Worm (Caenorhabditis elegans): ENCODE data around the gene C04C3.14.

Gene C04C3.14

ce11 chrIV:3384593-3384992, 11.1 kb upstream of the C04C3.14 start (continued):
- TF ChIP-seq C34B4.2 (tag; optimal IDR thresholded peaks at IDR 0.05), result no peak
- TF ChIP-seq ceh-63 (GFP tag; optimal IDR thresholded peaks at IDR 0.05), result no peak
- TF ChIP-seq efl-3 (GFP tag; optimal IDR thresholded peaks at IDR 0.05), result no peak
- no peak for TF ChIP-seq ceh-90 (tag; optimal IDR thresholded peaks at IDR 0.05)
- peak in 1 of 2 experiments; percentile 83 for TF ChIP-seq ztf-11 (tag; optimal IDR thresholded peaks at IDR 0.05)
- no peak for TF ChIP-seq vab-15 (tag; optimal IDR thresholded peaks at IDR 0.05)
- TF ChIP-seq hpl-2 (GFP tag; optimal IDR thresholded peaks at IDR 0.05), result peak; percentile 65
- TF ChIP-seq skn-1 (tag; optimal IDR thresholded peaks at IDR 0.05), result peak; percentile 83
- peak; percentile 86 to 89 for TF ChIP-seq lin-35 (GFP tag; optimal IDR thresholded peaks at IDR 0.05)
- peak in 2 of 6 experiments; percentile 48 to 57 for TF ChIP-seq elt-3 (tag; optimal IDR thresholded peaks at IDR 0.05)
- no peak for TF ChIP-seq ama-1 (optimal IDR thresholded peaks at IDR 0.05)
- peak; percentile 74 for TF ChIP-seq zip-4 (GFP tag; optimal IDR thresholded peaks at IDR 0.05)
- peak; percentile 78 for TF ChIP-seq nhr-77 (tag; optimal IDR thresholded peaks at IDR 0.05)
- TF ChIP-seq unc-86 (tag; optimal IDR thresholded peaks at IDR 0.05), result peak; percentile 97
- peak; percentile 67 for TF ChIP-seq lin-15B (tag; optimal IDR thresholded peaks at IDR 0.05)
- TF ChIP-seq nhr-28 (tag; optimal IDR thresholded peaks at IDR 0.05), result no peak
- peak; percentile 86 for TF ChIP-seq egl-13 (tag; optimal IDR thresholded peaks at IDR 0.05)
- TF ChIP-seq nhr-90 (tag; optimal IDR thresholded peaks at IDR 0.05; ENCODE audit: poor library complexity), result peak; percentile 89
- TF ChIP-seq egl-27 (tag; optimal IDR thresholded peaks at IDR 0.05), result peak in 1 of 2 experiments; percentile 55
- no peak for TF ChIP-seq hlh-17 (GFP tag; optimal IDR thresholded peaks at IDR 0.05; ENCODE audit: borderline replicate concordance)
- TF ChIP-seq nhr-84 (tag; optimal IDR thresholded peaks at IDR 0.05), result no peak
- TF ChIP-seq mep-1 (tag; optimal IDR thresholded peaks at IDR 0.05), result peak; percentile 89
- TF ChIP-seq Y116A8C.19 (tag; optimal IDR thresholded peaks at IDR 0.05; ENCODE audit: borderline replicate concordance), result no peak
- TF ChIP-seq ceh-82 (tag; optimal IDR thresholded peaks at IDR 0.05), result peak; percentile 49 to 92 (median 82)
- TF ChIP-seq nhr-85 (tag), result peak; percentile 96
- peak; percentile 95 for TF ChIP-seq tbx-2 (tag; optimal IDR thresholded peaks at IDR 0.05)
- TF ChIP-seq unc-62 (GFP tag; optimal IDR thresholded peaks at IDR 0.05), result no peak
- TF ChIP-seq blmp-1 (tag; optimal IDR thresholded peaks at IDR 0.05), result peak; percentile 99
- no peak for TF ChIP-seq nhr-12 (tag; optimal IDR thresholded peaks at IDR 0.05)
- TF ChIP-seq ztf-4 (tag; optimal IDR thresholded peaks at IDR 0.05), result peak; percentile 82
- peak; percentile 78 for TF ChIP-seq sox-4 (tag; optimal IDR thresholded peaks at IDR 0.05)
- TF ChIP-seq nhr-47 (tag; optimal IDR thresholded peaks at IDR 0.05), result peak; percentile 97
- no peak for TF ChIP-seq alr-1 (tag; optimal IDR thresholded peaks at IDR 0.05; ENCODE audit: borderline replicate concordance)
- peak; percentile 98 for TF ChIP-seq lin-14 (GFP tag; optimal IDR thresholded peaks at IDR 0.05)
- peak; percentile 90 for TF ChIP-seq dsc-1 (tag; optimal IDR thresholded peaks at IDR 0.05)
- peak; percentile 95 for TF ChIP-seq nhr-20 (tag; optimal IDR thresholded peaks at IDR 0.05)
- no peak for TF ChIP-seq unc-30 (tag; optimal IDR thresholded peaks at IDR 0.05)
- no peak for TF ChIP-seq lir-3 (tag; optimal IDR thresholded peaks at IDR 0.05; ENCODE audit: poor library complexity)
- TF ChIP-seq lsy-2 (tag; optimal IDR thresholded peaks at IDR 0.05), result peak; percentile 95
- peak; percentile 96 for TF ChIP-seq swsn-7 (tag; optimal IDR thresholded peaks at IDR 0.05)
- TF ChIP-seq nhr-19 (GFP tag; conservative IDR thresholded peaks at IDR 0.05), result peak; percentile 95
- peak; percentile 49 for TF ChIP-seq fkh-4 (tag; optimal IDR thresholded peaks at IDR 0.05; ENCODE audit: borderline replicate concordance)
- TF ChIP-seq fkh-10 (GFP tag; optimal IDR thresholded peaks at IDR 0.05), result peak; percentile 90
- TF ChIP-seq nhr-76 (tag; optimal IDR thresholded peaks at IDR 0.05), result no peak
- peak; percentile 87 for TF ChIP-seq jun-1 (tag; optimal IDR thresholded peaks at IDR 0.05)
- no peak for TF ChIP-seq aly-2 (tag; optimal IDR thresholded peaks at IDR 0.05)
- peak; percentile 80 for TF ChIP-seq lin-39 (tag; optimal IDR thresholded peaks at IDR 0.05)
